Fruit fly (Drosophila melanogaster) whole organism, embryonic: ENCODE results near the gene Ccdc58.
A peak's percentile ranks its signal among the peaks of the same experiment; 100 is the strongest.

Experiments used
- CG3726 ChIP-seq: fragments of 200-800 bp; sonication (Bioruptor generic); IDR thresholded peaks from 3 replicates; pipeline ENCODE4, ENCODE4 v1.3.6; 2022; ENCODE audit warnings: missing biosample characterization, missing genetic modification characterization
- hb ChIP-seq: fragments of 200-800 bp; sonication (Bioruptor generic); IDR thresholded peaks from 3 replicates; pipeline ENCODE4 v1.3.6; 2022; ENCODE audit warnings: missing biosample characterization, missing genetic modification characterization; ENCODE audit not compliant: partially characterized antibody

DNA sequence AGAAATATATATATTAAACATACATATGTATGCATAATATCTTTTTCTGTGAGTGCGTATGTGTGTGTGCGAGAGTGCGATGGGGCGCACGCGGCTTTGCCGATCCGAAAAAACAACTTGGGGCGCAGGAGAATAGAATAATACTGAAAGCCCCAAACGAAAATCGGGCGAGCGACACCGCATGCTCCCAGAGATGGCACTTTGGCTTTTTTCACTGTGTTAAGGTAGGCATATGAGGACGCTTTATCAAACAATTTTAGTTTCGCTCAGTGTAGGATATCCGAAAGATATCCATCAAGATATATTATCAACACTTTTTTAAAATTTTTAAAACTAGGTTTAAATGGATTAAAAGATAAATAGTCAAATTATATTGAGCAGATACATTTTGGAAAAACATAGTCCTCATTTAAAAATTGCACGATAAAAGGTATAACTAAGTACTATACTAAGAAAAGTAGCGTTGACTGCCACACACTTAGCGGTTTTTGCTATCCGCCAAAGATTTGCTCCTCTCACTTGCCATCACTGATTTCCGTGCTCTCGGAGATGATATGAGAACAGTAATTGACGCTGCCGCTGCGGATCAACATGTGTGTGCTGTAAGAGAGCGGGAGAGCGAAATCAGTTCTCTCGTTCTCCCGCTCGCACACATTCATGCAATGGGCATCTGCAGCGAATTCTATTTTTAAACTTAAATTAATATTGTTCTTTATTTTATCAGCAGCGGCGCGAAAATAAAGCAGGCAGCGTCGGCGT lies 13.9 kb upstream of the Ccdc58 start:
- TF ChIP-seq hb (GFP tag; lab: Robert Waterston, UW) (no peak), CG3726 (GFP tag; lab: Robert Waterston, UW) (0 out of 3 replicates have a peak, but pooled peaks have one; percentile 52)
